Fruit fly (Drosophila melanogaster): ENCODE data around the gene RfC4.

Gene RfC4

DNA sequence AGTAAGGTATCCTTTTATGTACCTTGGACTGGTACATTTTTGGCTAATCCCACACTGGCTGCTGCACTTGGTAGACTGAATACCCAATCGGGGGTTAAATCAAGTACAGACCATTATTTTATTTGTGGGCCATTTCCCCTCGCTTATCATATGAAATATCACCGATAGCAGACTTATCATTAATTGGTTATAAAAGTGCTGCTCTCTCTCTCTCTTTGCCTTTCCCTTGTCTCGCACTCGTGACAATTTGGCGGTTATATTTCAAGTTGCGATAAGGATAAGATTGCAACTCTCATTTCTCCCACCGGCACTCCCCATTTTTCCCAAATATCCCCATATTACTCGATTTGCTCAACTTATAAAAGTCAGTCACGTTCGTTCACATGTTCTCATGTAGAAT is 20.1 kb downstream of the RfC4 start:
- TF ChIP-seq CG9948 (tag; optimal IDR thresholded peaks at IDR 0.05) = no peak
- no peak for TF ChIP-seq gl (tag; optimal IDR thresholded peaks at IDR 0.05)
- TF ChIP-seq Pif1B (GFP tag; optimal IDR thresholded peaks at IDR 0.05) = no peak
- TF ChIP-seq Ets98B (GFP tag; IDR thresholded peaks at IDR 0.05) = no peak
- TF ChIP-seq CG17806 (tag; optimal IDR thresholded peaks at IDR 0.05) = no peak
- no peak for TF ChIP-seq CG12605 (GFP tag; IDR thresholded peaks at IDR 0.05)
- no peak for TF ChIP-seq CG14655 (GFP tag; optimal IDR thresholded peaks at IDR 0.05)
- no peak for TF ChIP-seq Snoo (tag; optimal IDR thresholded peaks at IDR 0.05)
- no peak for TF ChIP-seq fd96Ca (GFP tag; IDR thresholded peaks at IDR 0.05)
- no peak for TF ChIP-seq CG10348 (GFP tag; IDR thresholded peaks at IDR 0.05)
- TF ChIP-seq Pif1A (GFP tag; optimal IDR thresholded peaks at IDR 0.05) = no peak
- no peak for TF ChIP-seq CG32121 (GFP tag; IDR thresholded peaks at IDR 0.05)

DNA sequence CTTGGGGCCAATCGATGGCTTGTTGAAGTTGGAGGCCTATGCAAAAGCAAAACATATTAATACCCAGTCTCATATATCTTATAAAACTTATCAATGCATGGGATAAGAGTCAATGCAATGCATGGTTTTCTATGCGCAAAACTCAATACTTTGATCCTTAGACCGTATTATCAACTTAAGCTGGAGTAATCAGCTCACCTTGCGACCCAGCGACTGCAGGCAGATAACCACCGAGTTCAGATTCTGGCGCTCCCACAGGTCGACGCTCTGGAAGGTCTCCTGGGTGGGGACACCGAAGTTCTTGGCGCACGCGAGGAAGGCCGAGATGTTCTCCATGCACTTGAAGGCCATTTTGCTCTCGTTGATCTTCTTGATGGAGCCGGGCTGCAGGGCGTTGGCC is 20.7 kb downstream of the RfC4 start:
- no peak for TF ChIP-seq CG12605 (GFP tag; IDR thresholded peaks at IDR 0.05)
- TF ChIP-seq Pif1B (GFP tag; optimal IDR thresholded peaks at IDR 0.05) = no peak
- no peak for TF ChIP-seq CG13204 (GFP tag; optimal IDR thresholded peaks at IDR 0.05)
- TF ChIP-seq CG10348 (GFP tag; IDR thresholded peaks at IDR 0.05) = no peak
- no peak for TF ChIP-seq D1 (tag; optimal IDR thresholded peaks at IDR 0.05)
- no peak for TF ChIP-seq CG9948 (tag; optimal IDR thresholded peaks at IDR 0.05)
- TF ChIP-seq CG34367 (tag; optimal IDR thresholded peaks at IDR 0.05) = no peak
- no peak for TF ChIP-seq CG15710 (tag; optimal IDR thresholded peaks at IDR 0.05)
- TF ChIP-seq rn (GFP tag; IDR thresholded peaks at IDR 0.05) = no peak
- no peak for TF ChIP-seq CG14655 (GFP tag; optimal IDR thresholded peaks at IDR 0.05)
- TF ChIP-seq Pif1A (GFP tag; optimal IDR thresholded peaks at IDR 0.05) = no peak
- no peak for TF ChIP-seq EcR (GFP tag; optimal IDR thresholded peaks at IDR 0.05)
- TF ChIP-seq gl (tag; optimal IDR thresholded peaks at IDR 0.05) = no peak
- no peak for TF ChIP-seq CG17806 (tag; optimal IDR thresholded peaks at IDR 0.05)
- TF ChIP-seq Snoo (tag; optimal IDR thresholded peaks at IDR 0.05) = no peak
- TF ChIP-seq CG8159 (tag; optimal IDR thresholded peaks at IDR 0.05) = no peak
- TF ChIP-seq Ets98B (GFP tag; IDR thresholded peaks at IDR 0.05) = no peak
- TF ChIP-seq CG32121 (GFP tag; IDR thresholded peaks at IDR 0.05) = no peak

DNA sequence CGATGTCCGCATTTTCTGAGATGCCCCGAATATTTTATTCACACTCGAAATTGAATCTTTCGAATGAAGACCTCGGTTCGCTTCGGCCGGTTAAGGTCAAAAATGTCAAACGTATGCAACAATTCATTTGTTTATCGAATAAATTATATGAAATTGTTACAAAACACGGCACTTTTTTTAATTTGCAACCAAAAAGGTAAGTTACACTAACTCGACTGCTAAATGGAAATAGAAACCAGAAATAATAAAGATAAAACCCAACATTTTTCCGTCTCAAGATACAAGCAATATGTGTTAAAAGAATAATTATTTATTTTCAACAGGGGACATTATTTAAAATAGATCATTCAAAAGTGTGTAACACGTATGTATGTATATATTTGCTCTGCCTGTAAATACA is 21.8 kb downstream of the RfC4 start:
- TF ChIP-seq CG4496 (GFP tag; IDR thresholded peaks at IDR 0.05) (no peak), CG13204 (GFP tag; optimal IDR thresholded peaks at IDR 0.05) (no peak), CG9948 (tag; optimal IDR thresholded peaks at IDR 0.05) (no peak), fd96Ca (GFP tag; IDR thresholded peaks at IDR 0.05) (no peak), rn (GFP tag; IDR thresholded peaks at IDR 0.05) (no peak), CG15710 (tag; optimal IDR thresholded peaks at IDR 0.05) (no peak)

DNA sequence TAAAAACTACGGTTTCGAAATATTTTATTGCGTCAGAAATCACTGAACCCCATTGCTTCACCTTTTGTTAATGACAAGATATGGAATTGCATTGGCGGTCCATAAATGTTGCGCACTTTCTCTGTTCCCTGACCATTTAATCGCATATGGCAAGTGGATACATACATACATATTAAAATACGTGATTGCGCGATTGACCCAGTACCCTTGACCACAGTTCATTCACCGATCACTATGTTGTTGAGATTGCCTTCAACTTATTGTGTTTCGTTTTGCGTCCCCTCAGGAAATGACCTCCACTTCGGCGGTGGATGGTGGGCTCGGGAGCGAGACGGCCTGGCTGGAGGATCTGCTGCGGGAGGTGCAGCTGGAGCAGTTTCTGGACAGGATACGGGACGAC is 25.6 kb downstream of the RfC4 start:
- TF ChIP-seq EcR (GFP tag; optimal IDR thresholded peaks at IDR 0.05) = peak; percentile 92
- no peak for TF ChIP-seq Pif1B (GFP tag; optimal IDR thresholded peaks at IDR 0.05)
- TF ChIP-seq CG9948 (tag; optimal IDR thresholded peaks at IDR 0.05) = no peak

DNA sequence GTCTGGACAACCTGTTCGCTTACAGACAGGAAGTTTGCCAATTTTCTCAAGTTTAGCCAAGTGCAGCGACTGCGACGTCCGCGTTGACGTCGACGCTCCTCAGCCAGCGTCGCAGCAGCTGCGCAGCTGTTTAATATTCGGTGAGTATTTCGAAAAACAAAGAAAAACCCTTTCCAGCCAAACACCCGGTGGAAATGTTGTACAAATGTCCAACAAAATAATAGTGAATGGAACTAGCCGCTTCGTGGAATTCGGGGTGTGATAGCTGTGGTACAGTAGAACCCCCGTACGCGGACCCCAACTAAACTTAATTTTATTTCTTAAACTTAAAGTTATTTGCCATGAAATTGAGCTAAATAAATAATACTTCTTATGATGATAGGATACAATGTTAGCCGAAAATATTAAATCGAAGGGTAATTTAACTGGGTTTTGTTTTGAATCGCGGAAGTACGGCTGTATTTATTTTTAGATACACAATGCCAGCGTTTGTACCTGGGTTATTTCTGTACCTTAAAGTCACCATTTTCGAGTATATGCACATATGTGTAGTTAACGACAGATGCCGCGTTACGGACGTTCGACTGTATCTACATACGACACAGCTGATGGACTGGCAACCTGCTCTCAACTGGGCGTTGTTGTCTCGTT is 26.9 kb downstream of the RfC4 start:
- TF ChIP-seq Pif1A (GFP tag; optimal IDR thresholded peaks at IDR 0.05) (peak; percentile 81), D1 (tag; optimal IDR thresholded peaks at IDR 0.05) (no peak), fd96Ca (GFP tag; IDR thresholded peaks at IDR 0.05) (peak; percentile 55; the same call in 1 of the 3 replicates), CG14655 (GFP tag; optimal IDR thresholded peaks at IDR 0.05) (peak; percentile 79), CG32121 (GFP tag; IDR thresholded peaks at IDR 0.05) (peak; percentile 48), CG15710 (tag; optimal IDR thresholded peaks at IDR 0.05) (peak; percentile 69), Pif1B (GFP tag; optimal IDR thresholded peaks at IDR 0.05) (peak; percentile 41), EcR (GFP tag; optimal IDR thresholded peaks at IDR 0.05) (no peak), Snoo (tag; optimal IDR thresholded peaks at IDR 0.05) (peak; percentile 58), CG8159 (tag; optimal IDR thresholded peaks at IDR 0.05) (peak; percentile 66), Ets98B (GFP tag; IDR thresholded peaks at IDR 0.05) (peak; percentile 61), CG17806 (tag; optimal IDR thresholded peaks at IDR 0.05) (peak; percentile 31), CG12605 (GFP tag; IDR thresholded peaks at IDR 0.05) (no peak), CG8301 (tag; optimal IDR thresholded peaks at IDR 0.05) (peak; percentile 79), CG9948 (tag; optimal IDR thresholded peaks at IDR 0.05) (peak; percentile 63), CG10348 (GFP tag; IDR thresholded peaks at IDR 0.05) (no peak), gl (tag; optimal IDR thresholded peaks at IDR 0.05) (peak; percentile 15), CG34367 (tag; optimal IDR thresholded peaks at IDR 0.05) (peak; percentile 41), CG13204 (GFP tag; optimal IDR thresholded peaks at IDR 0.05) (peak; percentile 39), CG4496 (GFP tag; IDR thresholded peaks at IDR 0.05) (peak; percentile 59; the same call in 1 of the 3 replicates), rn (GFP tag; IDR thresholded peaks at IDR 0.05) (no peak)

DNA sequence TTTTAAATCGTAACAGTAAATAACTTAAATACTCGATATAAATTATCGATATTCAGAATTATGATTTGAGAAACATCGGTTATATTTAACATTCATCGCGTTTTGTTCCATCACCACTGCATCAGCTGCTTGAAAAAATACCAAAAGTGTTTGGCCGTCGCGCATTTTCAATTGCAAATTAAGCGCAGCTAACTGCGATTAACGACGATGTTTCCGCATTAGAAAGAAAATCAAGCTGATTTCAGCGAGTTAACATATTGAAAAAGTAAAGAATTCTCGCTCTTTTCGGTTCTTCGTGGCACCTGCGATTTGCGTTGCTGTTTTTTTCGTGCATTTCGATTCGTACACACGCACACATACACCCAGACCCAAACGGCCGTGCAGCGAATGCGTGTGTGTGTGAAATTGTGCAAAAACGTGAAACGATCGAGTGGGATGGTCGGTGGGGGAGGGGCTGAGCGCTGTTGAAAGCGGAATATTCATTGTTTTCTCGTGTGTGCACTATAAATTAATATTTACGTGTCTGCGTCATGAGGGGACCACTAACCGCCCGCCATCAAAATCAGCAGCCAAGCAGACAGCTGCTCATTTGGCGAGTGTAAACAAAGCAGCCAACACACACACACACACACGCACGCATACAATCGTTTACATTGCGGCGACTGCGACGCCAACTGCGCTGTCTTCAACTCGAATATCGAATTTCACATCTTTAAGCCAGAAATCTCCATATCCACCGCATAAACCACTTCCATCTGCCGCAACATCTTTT is 27.6 kb downstream of the RfC4 start, which contains the start of gene Ack:
TSS of gene Ack (plus strand) at position 115 of the 772 bp plus-strand sequence.
- no peak for TF ChIP-seq CG14655 (GFP tag; optimal IDR thresholded peaks at IDR 0.05)
- no peak for TF ChIP-seq CG10348 (GFP tag; IDR thresholded peaks at IDR 0.05)
- TF ChIP-seq CG34367 (tag; optimal IDR thresholded peaks at IDR 0.05) = no peak
- no peak for TF ChIP-seq CG15710 (tag; optimal IDR thresholded peaks at IDR 0.05)
- no peak for TF ChIP-seq CG17806 (tag; optimal IDR thresholded peaks at IDR 0.05)
- no peak for TF ChIP-seq CG8159 (tag; optimal IDR thresholded peaks at IDR 0.05)
- TF ChIP-seq CG32121 (GFP tag; IDR thresholded peaks at IDR 0.05) = peak; percentile 22; the same call in 1 of the 2 replicates
- no peak for TF ChIP-seq EcR (GFP tag; optimal IDR thresholded peaks at IDR 0.05)
- peak; percentile 17 for TF ChIP-seq CG13204 (GFP tag; optimal IDR thresholded peaks at IDR 0.05)
- no peak for TF ChIP-seq Snoo (tag; optimal IDR thresholded peaks at IDR 0.05)
- no peak for TF ChIP-seq CG4496 (GFP tag; IDR thresholded peaks at IDR 0.05)
- TF ChIP-seq D1 (tag; optimal IDR thresholded peaks at IDR 0.05) = no peak
- TF ChIP-seq CG8301 (tag; optimal IDR thresholded peaks at IDR 0.05) = no peak
- TF ChIP-seq Ets98B (GFP tag; IDR thresholded peaks at IDR 0.05) = no peak
- TF ChIP-seq fd96Ca (GFP tag; IDR thresholded peaks at IDR 0.05) = no peak; the same call in 2 of the 3 replicates
- TF ChIP-seq rn (GFP tag; IDR thresholded peaks at IDR 0.05) = no peak
